Worm (Caenorhabditis elegans): Measurements from ENCODE around the gene F58A6.2.

ce11 chrII:5171610-5172009 lies 35.1 kb downstream of the F58A6.2 start, which contains the start of gene C27D6.15:
- TF ChIP-seq klf-2 (GFP tag; conservative IDR thresholded peaks at IDR 0.05) (no peak), flt-1 (GFP tag; IDR thresholded peaks at IDR 0.05) (no peak), ztf-23 (GFP tag; IDR thresholded peaks at IDR 0.05) (no peak), T22C8.4 (GFP tag; IDR thresholded peaks at IDR 0.05) (no peak), cog-1 (tag; optimal IDR thresholded peaks at IDR 0.05) (no peak), tab-1 (GFP tag; IDR thresholded peaks at IDR 0.05) (no peak), med-1 (GFP tag; optimal IDR thresholded peaks at IDR 0.05; ENCODE audit: insufficient read depth) (no peak), ztf-29 (GFP tag; IDR thresholded peaks at IDR 0.05) (no peak), ref-1 (GFP tag; conservative IDR thresholded peaks at IDR 0.05) (no peak)
